Fruit fly (Drosophila melanogaster) whole organism, embryonic: ENCODE results near the gene NFAT.

Source experiments
- Abd-B ChIP-seq: fragments of 200-800 bp; sonication (Bioruptor generic); optimal IDR thresholded peaks from 2 replicates; lab custom pipeline; 2018; ENCODE audit warnings: missing biosample characterization, mild to moderate bottlenecking, missing genetic modification characterization, moderate library complexity
- Atf-2 ChIP-seq: fragments of 200-800 bp; sonication (Bioruptor generic); optimal IDR thresholded peaks from 2 replicates; lab custom pipeline; 2016; ENCODE audit warnings: missing biosample characterization, missing genetic modification characterization
- Atf6 ChIP-seq: fragments of 200-800 bp; sonication (Bioruptor generic); IDR thresholded peaks from 2 replicates; pipeline ENCODE4 v1.3.6; 2022; ENCODE audit warnings: missing biosample characterization, missing genetic modification characterization
- BEAF-32 ChIP-seq: fragments of 200-800 bp; sonication (Bioruptor generic); optimal IDR thresholded peaks from 3 replicates; lab custom pipeline; 2017; ENCODE audit warnings: missing biosample characterization, missing genetic modification characterization, mild to moderate bottlenecking, moderate library complexity, missing genetic modification reagents
- CG12659 ChIP-seq: fragments of 200-800 bp; sonication (Bioruptor generic); optimal IDR thresholded peaks from 3 replicates; lab custom pipeline; 2017; ENCODE audit warnings: mild to moderate bottlenecking, missing biosample characterization, missing genetic modification reagents, missing genetic modification characterization
- CG13424 ChIP-seq: fragments of 200-800 bp; sonication (Bioruptor generic); optimal IDR thresholded peaks from 2 replicates; lab custom pipeline; 2019; ENCODE audit warnings: missing biosample characterization, mild to moderate bottlenecking, missing genetic modification characterization, moderate library complexity
- CG15514 ChIP-seq: fragments of 200-800 bp; sonication (Bioruptor generic); optimal IDR thresholded peaks from 3 replicates; lab custom pipeline; 2017; ENCODE audit warnings: missing biosample characterization, missing genetic modification characterization, mild to moderate bottlenecking, moderate library complexity, missing genetic modification reagents
- CG1792 ChIP-seq: fragments of 200-800 bp; sonication (Bioruptor generic); optimal IDR thresholded peaks from 2 replicates; lab custom pipeline; 2016; ENCODE audit warnings: missing biosample characterization, missing genetic modification characterization
- CG2116 ChIP-seq: fragments of 200-800 bp; sonication (Bioruptor generic); optimal IDR thresholded peaks from 3 replicates; lab custom pipeline; 2018; ENCODE audit warnings: missing biosample characterization, mild to moderate bottlenecking, missing genetic modification characterization
- CG2120 ChIP-seq: fragments of 200-800 bp; sonication (Bioruptor generic); optimal IDR thresholded peaks from 3 replicates; lab custom pipeline; 2016; ENCODE audit warnings: missing biosample characterization, missing genetic modification characterization
- CG2712 ChIP-seq: fragments of 200-800 bp; optimal IDR thresholded peaks from 3 replicates; lab custom pipeline; 2019; ENCODE audit warnings: missing biosample characterization, mild to moderate bottlenecking, missing genetic modification characterization, moderate library complexity
- CG30020 ChIP-seq: fragments of 200-800 bp; optimal IDR thresholded peaks from 2 replicates; lab custom pipeline; 2019; ENCODE audit warnings: missing biosample characterization, mild to moderate bottlenecking, missing genetic modification characterization, moderate library complexity
- CG3995 ChIP-seq: fragments of 200-800 bp; sonication (Bioruptor generic); optimal IDR thresholded peaks from 3 replicates; lab custom pipeline; 2016; ENCODE audit warnings: missing biosample characterization, missing genetic modification characterization
- CG6654 ChIP-seq: fragments of 200-800 bp; sonication (Bioruptor generic); optimal IDR thresholded peaks from 2 replicates; lab custom pipeline; 2017; ENCODE audit warnings: missing biosample characterization, mild to moderate bottlenecking, missing genetic modification characterization
- CG7357 ChIP-seq: fragments of 200-800 bp; sonication (Bioruptor generic); IDR thresholded peaks from 3 replicates; pipeline ENCODE4 v1.3.6; 2022; ENCODE audit warnings: missing biosample characterization, missing genetic modification characterization
- CG9817 ChIP-seq: fragments of 200-800 bp; sonication (Bioruptor generic); optimal IDR thresholded peaks from 2 replicates; lab custom pipeline; 2018; ENCODE audit warnings: missing biosample characterization, mild to moderate bottlenecking, missing genetic modification characterization, moderate library complexity
- Dp ChIP-seq: fragments of 200-800 bp; sonication (Bioruptor generic); optimal IDR thresholded peaks from 2 replicates; lab custom pipeline; 2018; ENCODE audit warnings: missing biosample characterization, mild to moderate bottlenecking, missing genetic modification characterization, moderate library complexity
- ERR ChIP-seq: fragments of 200-800 bp; sonication (Bioruptor generic); optimal IDR thresholded peaks from 2 replicates; lab custom pipeline; 2016; ENCODE audit warnings: missing biosample characterization, missing genetic modification characterization
- Eip74EF ChIP-seq, 2 experiments: fragments of 200-800 bp in 1 of 2; fragments of >200 bp in 1 of 2; sonication (Bioruptor generic) in 1 of 2; optimal IDR thresholded peaks; 2 replicates each; lab custom pipeline; 2017 to 2019; ENCODE audit warnings: missing biosample characterization in 2 of 2, missing genetic modification characterization in 2 of 2, mild to moderate bottlenecking in 1 of 2, moderate library complexity in 1 of 2
- Elba2 ChIP-seq: fragments of 200-800 bp; sonication (Bioruptor generic); optimal IDR thresholded peaks from 3 replicates; lab custom pipeline; 2016; ENCODE audit warnings: missing biosample characterization, missing genetic modification characterization
- Ets97D ChIP-seq: fragments of 200-800 bp; sonication (Bioruptor generic); optimal IDR thresholded peaks from 3 replicates; lab custom pipeline; 2016; ENCODE audit warnings: missing biosample characterization, missing genetic modification characterization
- Fer1 ChIP-seq: fragments of 200-800 bp; sonication (Bioruptor generic); optimal IDR thresholded peaks from 2 replicates; lab custom pipeline; 2017; ENCODE audit warnings: missing biosample characterization, mild to moderate bottlenecking, missing genetic modification characterization
- Gsc ChIP-seq: fragments of 200-800 bp; sonication (Bioruptor generic); IDR thresholded peaks from 2 replicates; pipeline ENCODE4 v1.3.6; 2022; ENCODE audit warnings: missing biosample characterization, missing genetic modification characterization
- Hmx ChIP-seq: fragments of 200-800 bp; sonication (Bioruptor generic); optimal IDR thresholded peaks from 2 replicates; lab custom pipeline; 2016; ENCODE audit warnings: missing biosample characterization, missing genetic modification characterization
- Mad ChIP-seq: fragments of 200-800 bp; sonication (Bioruptor generic); optimal IDR thresholded peaks from 2 replicates; lab custom pipeline; 2016; ENCODE audit warnings: missing biosample characterization, missing genetic modification characterization
- Med ChIP-seq: fragments of 200-800 bp; sonication (Bioruptor generic); peaks from one replicate; lab custom pipeline; 2016; ENCODE audit warnings: missing biosample characterization, missing genetic modification characterization, mild to moderate bottlenecking, inconsistent platforms, moderate library complexity
- Nf-YA ChIP-seq: fragments of 200-800 bp; sonication (Bioruptor generic); IDR thresholded peaks from 2 replicates; pipeline ENCODE4 v1.3.6; 2022; ENCODE audit warnings: missing biosample characterization, missing genetic modification characterization
- Rfx ChIP-seq: fragments of 200-800 bp; sonication (Bioruptor generic); IDR thresholded peaks from 2 replicates; pipeline ENCODE4 v1.3.6; 2022; ENCODE audit warnings: missing biosample characterization, missing genetic modification characterization
- Six4 ChIP-seq: fragments of 200-800 bp; sonication (Bioruptor generic); optimal IDR thresholded peaks from 2 replicates; lab custom pipeline; 2016; ENCODE audit warnings: missing biosample characterization, missing genetic modification characterization
- Sry-δ ChIP-seq: fragments of 200-800 bp; sonication (Bioruptor generic); optimal IDR thresholded peaks from 2 replicates; lab custom pipeline; 2016; ENCODE audit warnings: missing biosample characterization, missing genetic modification characterization
- TFAM ChIP-seq: fragments of 200-800 bp; sonication (Bioruptor generic); optimal IDR thresholded peaks from 2 replicates; lab custom pipeline; 2017; ENCODE audit warnings: missing biosample characterization, missing genetic modification characterization, inconsistent platforms
- az2 ChIP-seq: fragments of 200-800 bp; sonication (Bioruptor generic); optimal IDR thresholded peaks from 3 replicates; lab custom pipeline; 2016; ENCODE audit warnings: missing biosample characterization, missing genetic modification characterization
- dati ChIP-seq: fragments of 200-800 bp; sonication (Bioruptor generic); IDR thresholded peaks from 2 replicates; pipeline ENCODE4 v1.3.6; 2022; ENCODE audit warnings: missing biosample characterization, missing genetic modification characterization
- emc ChIP-seq: fragments of 200-800 bp; sonication (Bioruptor generic); optimal IDR thresholded peaks from 2 replicates; lab custom pipeline; 2016; ENCODE audit warnings: missing biosample characterization, missing genetic modification characterization
- en ChIP-seq: fragments of 200-800 bp; sonication (Bioruptor generic); optimal IDR thresholded peaks from 2 replicates; lab custom pipeline; 2016; ENCODE audit warnings: missing biosample characterization, missing genetic modification characterization
- ewg ChIP-seq: fragments of 200-800 bp; sonication (Bioruptor generic); optimal IDR thresholded peaks from 3 replicates; lab custom pipeline; 2017; ENCODE audit warnings: mild to moderate bottlenecking, missing biosample characterization, missing genetic modification reagents, missing genetic modification characterization
- gce ChIP-seq: fragments of 200-800 bp; sonication (Bioruptor generic); IDR thresholded peaks from 3 replicates; pipeline ENCODE4 v1.3.6; 2022; ENCODE audit warnings: missing biosample characterization, missing genetic modification characterization
- gsb ChIP-seq: fragments of 200-800 bp; sonication (Bioruptor generic); IDR thresholded peaks from 2 replicates; pipeline ENCODE4 v1.3.6; 2022; ENCODE audit warnings: missing biosample characterization, missing genetic modification characterization
- hth ChIP-seq: fragments of >200 bp; optimal IDR thresholded peaks from 2 replicates; lab custom pipeline; 2017; ENCODE audit warnings: inconsistent platforms
- lilli ChIP-seq: fragments of 200-800 bp; sonication (Bioruptor generic); optimal IDR thresholded peaks from 3 replicates; lab custom pipeline; 2016; ENCODE audit warnings: missing biosample characterization, missing genetic modification characterization
- mam ChIP-seq: fragments of 200-800 bp; sonication (Bioruptor generic); optimal IDR thresholded peaks from 3 replicates; lab custom pipeline; 2016; ENCODE audit warnings: missing biosample characterization, missing genetic modification characterization
- nerfin-2 ChIP-seq: fragments of 200-800 bp; sonication (Bioruptor generic); IDR thresholded peaks from 2 replicates; pipeline ENCODE4 v1.3.6; 2022; ENCODE audit warnings: missing biosample characterization, missing genetic modification characterization; ENCODE audit not compliant: partially characterized antibody
- phol ChIP-seq: fragments of 200-800 bp; sonication (Bioruptor generic); optimal IDR thresholded peaks from 3 replicates; lab custom pipeline; 2018; ENCODE audit warnings: missing biosample characterization, mild to moderate bottlenecking, missing genetic modification characterization, moderate library complexity
- rib ChIP-seq: fragments of 200-800 bp; sonication (Bioruptor generic); IDR thresholded peaks from 2 replicates; pipeline ENCODE4 v1.3.6; 2022; ENCODE audit warnings: missing biosample characterization, missing genetic modification characterization
- row ChIP-seq: fragments of 200-800 bp; sonication (Bioruptor generic); IDR thresholded peaks from 3 replicates; pipeline ENCODE4 v1.3.6; 2022; ENCODE audit warnings: missing biosample characterization, missing genetic modification characterization
- run ChIP-seq: fragments of 200-800 bp; sonication (Bioruptor generic); optimal IDR thresholded peaks from 3 replicates; lab custom pipeline; 2018; ENCODE audit warnings: missing biosample characterization, mild to moderate bottlenecking, missing genetic modification characterization
- scrt ChIP-seq: fragments of 200-800 bp; sonication (Bioruptor generic); optimal IDR thresholded peaks from 2 replicates; lab custom pipeline; 2018; ENCODE audit warnings: missing biosample characterization, mild to moderate bottlenecking, missing genetic modification characterization, moderate library complexity
- sens ChIP-seq: fragments of 200-800 bp; sonication (Bioruptor generic); peaks from one replicate; lab custom pipeline; 2016; ENCODE audit warnings: missing biosample characterization, missing genetic modification characterization
- sqz ChIP-seq: fragments of 200-800 bp; sonication (Bioruptor generic); optimal IDR thresholded peaks from 3 replicates; lab custom pipeline; 2018; ENCODE audit warnings: missing biosample characterization, mild to moderate bottlenecking, missing genetic modification characterization
- ssp ChIP-seq: fragments of 200-800 bp; sonication (Bioruptor generic); IDR thresholded peaks from 2 replicates; pipeline ENCODE4 v1.3.6; 2022; ENCODE audit warnings: missing biosample characterization, missing genetic modification characterization
- unc-4 ChIP-seq: fragments of 200-800 bp; sonication (Bioruptor generic); IDR thresholded peaks from 2 replicates; pipeline ENCODE4 v1.3.6; 2022; ENCODE audit warnings: missing biosample characterization, missing genetic modification characterization; ENCODE audit not compliant: partially characterized antibody
- vvl ChIP-seq: fragments of 200-800 bp; sonication (Bioruptor generic); IDR thresholded peaks from 2 replicates; pipeline ENCODE4 v1.3.6; 2022; ENCODE audit warnings: missing biosample characterization, missing genetic modification characterization
- wor ChIP-seq: fragments of 200-800 bp; sonication (Bioruptor generic); IDR thresholded peaks from 2 replicates; pipeline ENCODE4 v1.3.6; 2022; ENCODE audit warnings: missing biosample characterization, missing genetic modification characterization

Gene NFAT

dm6 chrX:13669366-13669765 is 44.8 kb downstream of the NFAT start, which contains the start of gene CG15760:
TSS of gene CG15760 (plus strand) at chrX:13669699.
- TF ChIP-seq gce (GFP tag; lab: Robert Waterston, UW) (no peak), CG7357 (GFP tag; lab: Robert Waterston, UW) (no peak), Fer1 (GFP tag; lab: Kevin White, UChicago) (peak; percentile 35), Atf-2 (no peak), Elba2 (GFP tag; lab: Kevin White, UChicago) (no peak), CG1792 (GFP tag; lab: Kevin White, UChicago) (no peak), unc-4 (GFP tag; lab: Robert Waterston, UW) (no peak), Hmx (GFP tag; lab: Kevin White, UChicago) (no peak), run (tag; lab: Kevin White, UChicago) (no peak), CG15514 (GFP tag; lab: Kevin White, UChicago) (peak; percentile 72), BEAF-32 (GFP tag; lab: Kevin White, UChicago) (peak; percentile 4), sqz (GFP tag; lab: Kevin White, UChicago) (no peak), Mad (GFP tag; lab: Kevin White, UChicago) (no peak), Abd-B (GFP tag; lab: Kevin White, UChicago) (no peak), Atf6 (GFP tag; lab: Robert Waterston, UW) (no peak), Rfx (GFP tag; lab: Robert Waterston, UW) (0 out of 2 replicates have a peak, but pooled peaks have one; percentile 11), mam (GFP tag; lab: Kevin White, UChicago) (no peak), phol (tag; lab: Kevin White, UChicago) (peak; percentile 14), CG12659 (GFP tag; lab: Kevin White, UChicago) (peak; percentile 1), CG3995 (GFP tag; lab: Kevin White, UChicago) (no peak), emc (GFP tag; lab: Kevin White, UChicago) (no peak), ERR (GFP tag; lab: Kevin White, UChicago) (no peak), Gsc (GFP tag; lab: Robert Waterston, UW) (no peak), CG30020 (no peak), gsb (GFP tag; lab: Robert Waterston, UW) (no peak), row (GFP tag; lab: Robert Waterston, UW) (peak; percentile 50), Eip74EF (GFP tag; optimal IDR thresholded peaks at IDR 0.05; lab: Kevin White, UChicago) (no peak), wor (no peak), lilli (GFP tag; lab: Kevin White, UChicago) (peak; percentile 22), en (GFP tag; lab: Kevin White, UChicago) (no peak), scrt (GFP tag; lab: Kevin White, UChicago) (peak; percentile 36), az2 (GFP tag; lab: Kevin White, UChicago) (no peak), dati (GFP tag; lab: Robert Waterston, UW) (no peak), Nf-YA (no peak), CG2712 (tag; lab: Kevin White, UChicago) (peak; percentile 10), rib (GFP tag; lab: Robert Waterston, UW) (no peak), CG2120 (GFP tag; lab: Kevin White, UChicago) (peak; percentile 25), ssp (GFP tag; lab: Robert Waterston, UW) (no peak), CG13424 (tag; lab: Kevin White, UChicago) (peak; percentile 29), Sry-δ (GFP tag; lab: Kevin White, UChicago) (peak; percentile 5), vvl (GFP tag; lab: Robert Waterston, UW) (no peak), ewg (GFP tag; lab: Kevin White, UChicago) (peak; percentile 92), CG9817 (tag; lab: Kevin White, UChicago) (peak; percentile 14), CG2116 (GFP tag; lab: Kevin White, UChicago) (peak; percentile 29), Six4 (no peak), Med (GFP tag; lab: Kevin White, UChicago) (peak; percentile 71), Dp (peak; percentile 5), nerfin-2 (no peak), sens (peak; percentile 83), CG6654 (GFP tag; lab: Kevin White, UChicago) (no peak), TFAM (no peak), Ets97D (GFP tag; lab: Kevin White, UChicago) (peak; percentile 31), hth (lab: Kevin White, UChicago) (no peak)
